Fruit fly (Drosophila melanogaster): ENCODE data around the gene CG32563.

- TF ChIP-seq h (optimal IDR thresholded peaks at IDR 0.05), result no peak
- no peak for TF ChIP-seq insv (optimal IDR thresholded peaks at IDR 0.05)
- TF ChIP-seq psq (optimal IDR thresholded peaks at IDR 0.05), result no peak
- TF ChIP-seq ttk (optimal IDR thresholded peaks at IDR 0.05), result no peak
Observed at dm6 chrX:17159819-17160218, 48.4 kb upstream of the CG32563 start, which contains the start of gene baz.

Measured in Kc167 (cell line).